Worm (Caenorhabditis elegans) whole organism, L4 larva: Measurements from ENCODE around the gene shc-3.
A peak's percentile ranks its signal among the peaks of the same experiment; 100 is the strongest.

Experiments
- F10B5.3 ChIP-seq: sonication (generic microtip); optimal IDR thresholded peaks from 2 replicates; lab custom pipeline; 2016; ENCODE audit warnings: mild to moderate bottlenecking, missing genetic modification characterization, missing compliant biosample characterization
- F26F4.8 ChIP-seq: fragments of 200-800 bp; sonication (Bioruptor generic); conservative IDR thresholded peaks from 2 replicates; pipeline ENCODE4 v1.3.6; 2022; ENCODE audit warnings: missing genetic modification characterization, missing compliant biosample characterization
- ZK337.2 ChIP-seq: fragments of 200-800 bp; sonication (Bioruptor generic); IDR thresholded peaks from 2 replicates; pipeline ENCODE4 v1.3.6; 2022; ENCODE audit warnings: missing genetic modification reagents, missing genetic modification characterization, missing compliant biosample characterization
- ama-1 ChIP-seq: fragments of 150-350 bp; optimal IDR thresholded peaks from 2 replicates; lab custom pipeline; 2014; ENCODE audit warnings: inconsistent platforms, mixed read lengths
- ceh-28 ChIP-seq: fragments of 150-350 bp; optimal IDR thresholded peaks from 2 replicates; lab custom pipeline; 2014; ENCODE audit warnings: missing biosample characterization, missing genetic modification reagents, missing genetic modification characterization
- gei-8 ChIP-seq: fragments of 200-800 bp; sonication (Bioruptor generic); optimal IDR thresholded peaks from 2 replicates; lab custom pipeline; 2018; ENCODE audit warnings: mild to moderate bottlenecking, missing genetic modification characterization, missing compliant biosample characterization
- hlh-30 ChIP-seq: sonication (generic microtip); optimal IDR thresholded peaks from 2 replicates; lab custom pipeline; 2017; ENCODE audit warnings: antibody characterized with exemption, mild to moderate bottlenecking, missing genetic modification characterization, missing compliant biosample characterization; ENCODE audit not compliant: insufficient read depth
- nhr-11 ChIP-seq: fragments of 150-350 bp; optimal IDR thresholded peaks from 2 replicates; lab custom pipeline; 2014; ENCODE audit warnings: missing biosample characterization, missing genetic modification characterization
- nhr-237 ChIP-seq: sonication (generic microtip); optimal IDR thresholded peaks from 2 replicates; lab custom pipeline; 2017; ENCODE audit warnings: missing biosample characterization, missing genetic modification characterization
- set-16 ChIP-seq: fragments of 200-800 bp; sonication (Bioruptor generic); IDR thresholded peaks from 2 replicates; pipeline ENCODE4 v1.3.6; 2022; ENCODE audit warnings: missing genetic modification reagents, missing genetic modification characterization, missing compliant biosample characterization
- snpc-4 ChIP-seq: fragments of 150-350 bp; optimal IDR thresholded peaks from 2 replicates; lab custom pipeline; 2014; ENCODE audit warnings: missing biosample characterization, missing genetic modification characterization
- spr-1 ChIP-seq: sonication (generic microtip); optimal IDR thresholded peaks from 2 replicates; lab custom pipeline; 2016; ENCODE audit warnings: mild to moderate bottlenecking, missing genetic modification characterization, missing compliant biosample characterization
- zag-1 ChIP-seq: fragments of 150-350 bp; optimal IDR thresholded peaks from 2 replicates; lab custom pipeline; 2014; ENCODE audit warnings: missing biosample characterization, missing genetic modification characterization

DNA sequence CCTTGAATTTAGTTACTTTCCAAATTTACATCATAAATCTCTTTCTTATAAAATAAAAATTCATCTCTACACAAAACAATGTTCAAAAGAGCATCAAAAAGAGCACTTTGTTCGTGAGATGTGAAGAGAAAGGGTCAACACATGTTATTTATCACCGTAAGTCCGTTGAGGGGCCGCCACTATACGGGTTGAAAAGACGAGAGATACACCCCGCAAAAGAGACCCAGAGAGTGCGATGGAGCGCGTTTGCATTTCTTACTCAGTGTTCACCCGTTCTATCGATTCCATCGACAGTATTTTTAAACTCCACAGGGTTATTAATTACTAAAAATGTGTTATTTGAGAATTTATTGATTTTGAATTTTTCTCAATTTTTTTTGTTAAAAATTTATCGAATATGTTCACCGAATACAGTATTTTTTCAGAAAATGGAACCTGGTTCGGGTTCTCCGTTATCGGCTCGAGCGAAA lies 9.6 kb downstream of the shc-3 start, which contains the start of gene pix-1:
- no peak for TF ChIP-seq ZK337.2
- TF ChIP-seq spr-1 (tag; lab: Kevin White, UChicago), result no peak
- no peak for TF ChIP-seq nhr-237 (tag; lab: Kevin White, UChicago)
- no peak for TF ChIP-seq snpc-4
- peak; percentile 17 for TF ChIP-seq ceh-28 (tag; lab: Kevin White, UChicago)
- TF ChIP-seq nhr-11 (tag; lab: Kevin White, UChicago), result peak; percentile 49
- no peak for TF ChIP-seq set-16 (GFP tag; lab: Robert Waterston, UW)
- no peak for TF ChIP-seq ama-1 (lab: Kevin White, UChicago)
- no peak for TF ChIP-seq gei-8 (GFP tag; lab: Kevin White, UChicago)
- no peak for TF ChIP-seq F26F4.8
- no peak for TF ChIP-seq zag-1 (tag; lab: Kevin White, UChicago)
- TF ChIP-seq F10B5.3 (tag; lab: Kevin White, UChicago), result peak; percentile 47
- TF ChIP-seq hlh-30, result peak; percentile 53
